Worm (Caenorhabditis elegans): ENCODE data around the gene gbas-1.
"Not testable (repeated sequence)": the region's sequence is repeated elsewhere in the genome, so short reads cannot be mapped to it uniquely, and the experiment has no call there.

gbas-1 gene

ce11 chrII:2553662-2554061 is 49.0 kb downstream of the gbas-1 start, which contains the start of gene K02F6.1:
Gene K02F6.1, plus strand, starts transcription at chrII:2553962.
- TF ChIP-seq ZK546.5 (tag; optimal IDR thresholded peaks at IDR 0.05); hmg-1.1 (GFP tag; IDR thresholded peaks at IDR 0.05); lin-39 (tag; optimal IDR thresholded peaks at IDR 0.05): not testable (repeated sequence)

ce11 chrII:2556388-2556787 is 51.7 kb downstream of the gbas-1 start:
- TF ChIP-seq egl-43 (GFP tag; IDR thresholded peaks at IDR 0.05) = peak; percentile 38; the same call in 1 of the 2 replicates
- TF ChIP-seq set-16 (GFP tag; IDR thresholded peaks at IDR 0.05) = peak; percentile 97
- TF ChIP-seq ctbp-1 (GFP tag; IDR thresholded peaks at IDR 0.05) = 0 out of 2 replicates have a peak, but pooled peaks have one; percentile 8
- 0 out of 2 replicates have a peak, but pooled peaks have one; percentile 15 for TF ChIP-seq php-3 (GFP tag; IDR thresholded peaks at IDR 0.05)

ce11 chrII:2563973-2564372 is 59.3 kb downstream of the gbas-1 start, which contains the start of gene nep-18:
Gene nep-18, minus strand, starts transcription at chrII:2564073.
- TF ChIP-seq mep-1 (tag; optimal IDR thresholded peaks at IDR 0.05) (no peak), R02D3.7 (tag; optimal IDR thresholded peaks at IDR 0.05) (no peak), hlh-30 (tag; optimal IDR thresholded peaks at IDR 0.05; ENCODE audit: insufficient read depth) (no peak), F49E8.2 (tag; optimal IDR thresholded peaks at IDR 0.05; ENCODE audit: borderline replicate concordance) (no peak)
